Fruit fly (Drosophila melanogaster) whole organism, embryonic: Measurements from ENCODE around the gene Npc2a.

Source experiments
- CG11560 ChIP-seq: fragments of 200-800 bp; sonication (Bioruptor generic); IDR thresholded peaks from 3 replicates; pipeline ENCODE4 v1.3.6; 2022; ENCODE audit warnings: missing biosample characterization, missing genetic modification characterization
- CG12219 ChIP-seq: fragments of 200-800 bp; sonication (Bioruptor generic); optimal IDR thresholded peaks from 3 replicates; lab custom pipeline; 2018; ENCODE audit warnings: missing biosample characterization, mild to moderate bottlenecking, missing genetic modification characterization
- CG13296 ChIP-seq: fragments of 200-800 bp; sonication (Bioruptor generic); optimal IDR thresholded peaks from 3 replicates; lab custom pipeline; 2018; ENCODE audit warnings: missing biosample characterization, mild to moderate bottlenecking, missing genetic modification characterization
- CG16779 ChIP-seq: fragments of 200-800 bp; sonication (Bioruptor generic); IDR thresholded peaks from 2 replicates; pipeline ENCODE4 v1.3.6; 2022; ENCODE audit warnings: missing biosample characterization, missing genetic modification characterization
- CG16813 ChIP-seq: fragments of 200-800 bp; sonication (Bioruptor generic); IDR thresholded peaks from 3 replicates; pipeline ENCODE4 v1.3.6; 2022; ENCODE audit warnings: missing biosample characterization, missing genetic modification characterization; ENCODE audit not compliant: partially characterized antibody
- bcd ChIP-seq: fragments of 200-800 bp; sonication (Bioruptor generic); optimal IDR thresholded peaks from 2 replicates; lab custom pipeline; 2017; ENCODE audit warnings: missing biosample characterization, mild to moderate bottlenecking, missing genetic modification characterization
- usp ChIP-seq: fragments of >200 bp; optimal IDR thresholded peaks from 2 replicates; lab custom pipeline; 2017; ENCODE audit warnings: missing biosample characterization, missing genetic modification characterization

- TF ChIP-seq CG12219 (GFP tag; lab: Kevin White, UChicago) (no peak), CG16779 (GFP tag; lab: Robert Waterston, UW) (no peak), usp (GFP tag; lab: Kevin White, UChicago) (no peak), bcd (GFP tag; lab: Kevin White, UChicago) (no peak), CG11560 (tag; lab: Robert Waterston, UW) (no peak), CG16813 (GFP tag; lab: Robert Waterston, UW) (no peak), CG13296 (GFP tag; lab: Kevin White, UChicago) (no peak)
These were observed 25.8 kb downstream of the Npc2a start for dm6 chr2L:2013836-2014434.
